Worm (Caenorhabditis elegans) whole organism, L1 larva: Measurements from ENCODE around the gene T05C12.15.

Experiments used
- efl-1 ChIP-seq, 4 experiments: fragments of 150-350 bp; optimal IDR thresholded peaks in 3 of 4; peaks in 1 of 4; 1 replicate in 1 of 4; 2 replicates in 3 of 4; lab custom pipeline; 2014; ENCODE audit warnings: missing biosample characterization in 2 of 4, missing genetic modification characterization in 2 of 4, missing genetic modification reagents in 2 of 4
- sptf-1 ChIP-seq: fragments of 150-350 bp; optimal IDR thresholded peaks from 2 replicates; lab custom pipeline; 2014; ENCODE audit warnings: missing biosample characterization, missing genetic modification characterization
- unc-86 ChIP-seq: sonication (generic microtip); optimal IDR thresholded peaks from 2 replicates; lab custom pipeline; 2016; ENCODE audit warnings: missing genetic modification characterization, missing compliant biosample characterization
- unc-98 ChIP-seq: fragments of 200-800 bp; sonication (Bioruptor generic); IDR thresholded peaks from 2 replicates; pipeline ENCODE4 v1.3.6; 2022; ENCODE audit warnings: missing genetic modification characterization, missing compliant biosample characterization

ce11 chrII:8144543-8144942 lies 24.8 kb upstream of the T05C12.15 start, which contains the start of gene F10B5.2:
- no peak for TF ChIP-seq unc-86
- TF ChIP-seq sptf-1 (tag; lab: Kevin White, UChicago): no peak
- TF ChIP-seq efl-1 (optimal IDR thresholded peaks at IDR 0.05; lab: Kevin White, UChicago): no peak
- TF ChIP-seq efl-1 (GFP tag; optimal IDR thresholded peaks at IDR 0.05 in 1 of 2; lab: Kevin White, UChicago): peak in 1 of 2 experiments; percentile 75
- TF ChIP-seq unc-98 (GFP tag; lab: Robert Waterston, UW): no peak
